Worm (Caenorhabditis elegans) whole organism, L1 larva: ENCODE measurements around the gene C52A10.3.

Source experiments
- C04F5.9 ChIP-seq: sonication (generic microtip); optimal IDR thresholded peaks from 2 replicates; lab custom pipeline; 2016; ENCODE audit warnings: missing genetic modification characterization, missing compliant biosample characterization
- alr-1 ChIP-seq: fragments of 200-800 bp; sonication (Bioruptor generic); optimal IDR thresholded peaks from 2 replicates; lab custom pipeline; 2018; ENCODE audit warnings: borderline replicate concordance, mild to moderate bottlenecking, missing genetic modification characterization, missing compliant biosample characterization
- ceh-82 ChIP-seq, 3 experiments: fragments of 150-350 bp in 1 of 3; sonication (generic microtip) in 2 of 3; optimal IDR thresholded peaks; 2 replicates each; lab custom pipeline; 2014 to 2017; ENCODE audit warnings: missing biosample characterization in 3 of 3, missing genetic modification characterization in 3 of 3
- ces-1 ChIP-seq: fragments of 150-350 bp; optimal IDR thresholded peaks from 2 replicates; lab custom pipeline; 2014; ENCODE audit warnings: missing biosample characterization, missing genetic modification reagents, missing genetic modification characterization
- dsc-1 ChIP-seq: sonication (generic microtip); optimal IDR thresholded peaks from 2 replicates; lab custom pipeline; 2016; ENCODE audit warnings: mild to moderate bottlenecking, missing genetic modification characterization, missing compliant biosample characterization
- efl-1 ChIP-seq, 4 experiments: fragments of 150-350 bp; optimal IDR thresholded peaks in 3 of 4; peaks in 1 of 4; 1 replicate in 1 of 4; 2 replicates in 3 of 4; lab custom pipeline; 2014; ENCODE audit warnings: missing biosample characterization in 2 of 4, missing genetic modification characterization in 2 of 4, missing genetic modification reagents in 2 of 4
- egl-27 ChIP-seq, 2 experiments: fragments of 150-350 bp in 1 of 2; sonication (generic microtip); optimal IDR thresholded peaks; 3 replicates each; lab custom pipeline; 2017 to 2018; ENCODE audit warnings: missing biosample characterization in 2 of 2, missing genetic modification characterization in 2 of 2, missing genetic modification reagents in 2 of 2
- elt-3 ChIP-seq, 6 experiments: fragments of 150-350 bp in 1 of 6; sonication (generic microtip); optimal IDR thresholded peaks; 2 replicates each; lab custom pipeline; 2017 to 2018; ENCODE audit warnings: missing biosample characterization in 6 of 6, missing genetic modification characterization in 6 of 6, inconsistent platforms in 1 of 6
- fkh-4 ChIP-seq: sonication (generic microtip); optimal IDR thresholded peaks from 2 replicates; lab custom pipeline; 2016; ENCODE audit warnings: missing compliant biosample characterization, missing genetic modification characterization, borderline replicate concordance
- fkh-8 ChIP-seq: sonication (generic microtip); optimal IDR thresholded peaks from 2 replicates; lab custom pipeline; 2016; ENCODE audit warnings: mild to moderate bottlenecking, missing genetic modification characterization, missing compliant biosample characterization
- hlh-4 ChIP-seq: sonication (generic microtip); optimal IDR thresholded peaks from 2 replicates; lab custom pipeline; 2016; ENCODE audit warnings: mild to moderate bottlenecking, missing genetic modification characterization, missing compliant biosample characterization
- irx-1 ChIP-seq: sonication (generic microtip); optimal IDR thresholded peaks from 2 replicates; lab custom pipeline; 2016; ENCODE audit warnings: missing genetic modification characterization, missing compliant biosample characterization
- lin-13 ChIP-seq: fragments of 150-350 bp; optimal IDR thresholded peaks from 2 replicates; lab custom pipeline; 2014; ENCODE audit warnings: missing biosample characterization, missing genetic modification reagents, missing genetic modification characterization
- lin-14 ChIP-seq: fragments of 200-800 bp; sonication (Bioruptor generic); optimal IDR thresholded peaks from 2 replicates; lab custom pipeline; 2018; ENCODE audit warnings: mild to moderate bottlenecking, missing genetic modification characterization, moderate library complexity, missing compliant biosample characterization
- lin-35 ChIP-seq, 2 experiments: fragments of 150-350 bp; optimal IDR thresholded peaks; 2 replicates each; lab custom pipeline; 2014; ENCODE audit warnings: missing biosample characterization in 2 of 2, missing genetic modification characterization in 2 of 2, missing genetic modification reagents in 2 of 2
- mab-9 ChIP-seq: fragments of 200-800 bp; sonication (Bioruptor generic); IDR thresholded peaks from 2 replicates; pipeline ENCODE4 v1.3.6; 2022; ENCODE audit warnings: missing genetic modification reagents, missing genetic modification characterization, missing compliant biosample characterization
- mep-1 ChIP-seq: fragments of 150-350 bp; optimal IDR thresholded peaks from 2 replicates; lab custom pipeline; 2014; ENCODE audit warnings: missing biosample characterization, missing genetic modification characterization
- nhr-11 ChIP-seq: fragments of 150-350 bp; optimal IDR thresholded peaks from 2 replicates; lab custom pipeline; 2014; ENCODE audit warnings: missing biosample characterization, missing genetic modification characterization
- nhr-12 ChIP-seq: sonication (generic microtip); optimal IDR thresholded peaks from 2 replicates; lab custom pipeline; 2017; ENCODE audit warnings: missing biosample characterization, missing genetic modification characterization
- nhr-237 ChIP-seq: fragments of 150-350 bp; optimal IDR thresholded peaks from 2 replicates; lab custom pipeline; 2014; ENCODE audit warnings: missing biosample characterization, missing genetic modification characterization
- nhr-71 ChIP-seq: sonication (generic microtip); optimal IDR thresholded peaks from 2 replicates; lab custom pipeline; 2016; ENCODE audit warnings: mild to moderate bottlenecking, missing genetic modification characterization, moderate library complexity, missing compliant biosample characterization
- nhr-77 ChIP-seq: fragments of 150-350 bp; optimal IDR thresholded peaks from 2 replicates; lab custom pipeline; 2014; ENCODE audit warnings: missing biosample characterization, missing genetic modification characterization
- nhr-84 ChIP-seq: sonication (generic microtip); optimal IDR thresholded peaks from 2 replicates; lab custom pipeline; 2017; ENCODE audit warnings: missing biosample characterization, missing genetic modification characterization
- nhr-90 ChIP-seq: sonication (generic microtip); optimal IDR thresholded peaks from 2 replicates; lab custom pipeline; 2016; ENCODE audit warnings: mild to moderate bottlenecking, missing genetic modification characterization, missing compliant biosample characterization; ENCODE audit not compliant: poor library complexity
- pax-3 ChIP-seq: fragments of 200-800 bp; sonication (Bioruptor generic); optimal IDR thresholded peaks from 2 replicates; lab custom pipeline; 2018; ENCODE audit warnings: mild to moderate bottlenecking, missing genetic modification characterization, moderate library complexity, missing compliant biosample characterization
- snpc-4 ChIP-seq: fragments of 150-350 bp; optimal IDR thresholded peaks from 2 replicates; lab custom pipeline; 2014; ENCODE audit warnings: missing biosample characterization, missing genetic modification characterization
- sptf-1 ChIP-seq: fragments of 150-350 bp; optimal IDR thresholded peaks from 2 replicates; lab custom pipeline; 2014; ENCODE audit warnings: missing biosample characterization, missing genetic modification characterization
- sup-37 ChIP-seq: fragments of 200-800 bp; sonication (Bioruptor generic); optimal IDR thresholded peaks from 2 replicates; lab custom pipeline; 2018; ENCODE audit warnings: mild to moderate bottlenecking, missing genetic modification characterization, missing compliant biosample characterization
- tbx-2 ChIP-seq: sonication (generic microtip); optimal IDR thresholded peaks from 2 replicates; lab custom pipeline; 2016; ENCODE audit warnings: missing genetic modification characterization, missing compliant biosample characterization
- unc-30 ChIP-seq: sonication (generic microtip); optimal IDR thresholded peaks from 2 replicates; lab custom pipeline; 2017; ENCODE audit warnings: missing biosample characterization, missing genetic modification characterization
- zag-1 ChIP-seq: fragments of 150-350 bp; optimal IDR thresholded peaks from 2 replicates; lab custom pipeline; 2014; ENCODE audit warnings: missing biosample characterization, missing genetic modification characterization
- zip-4 ChIP-seq: fragments of 200-800 bp; sonication (Bioruptor generic); optimal IDR thresholded peaks from 2 replicates; lab custom pipeline; 2018; ENCODE audit warnings: mild to moderate bottlenecking, missing genetic modification characterization, moderate library complexity, missing compliant biosample characterization

The C52A10.3 gene

DNA sequence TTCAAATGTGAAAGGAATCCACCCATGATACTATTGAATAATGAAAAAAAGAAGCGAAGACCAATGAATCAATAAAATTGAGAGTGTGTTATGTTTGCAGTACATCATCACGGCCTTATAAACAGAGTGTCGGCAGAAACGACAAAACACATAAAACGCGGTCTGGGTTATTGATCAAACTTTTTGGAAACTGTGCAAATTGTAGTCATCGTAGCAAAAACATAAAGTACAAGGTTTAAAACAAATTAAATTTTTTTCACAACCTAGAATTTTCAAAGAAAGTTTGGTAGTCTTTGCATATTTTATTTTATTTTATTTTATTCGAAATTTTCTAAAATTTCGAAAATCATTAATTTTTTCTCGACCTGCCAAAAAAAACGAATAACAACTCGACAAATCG lies 3.7 kb upstream of the C52A10.3 start, which contains the start of gene cest-35.1:
Gene cest-35.1, minus strand, starts transcription at position 101 of the 400 bp plus-strand sequence.
- no peak for TF ChIP-seq tbx-2

DNA sequence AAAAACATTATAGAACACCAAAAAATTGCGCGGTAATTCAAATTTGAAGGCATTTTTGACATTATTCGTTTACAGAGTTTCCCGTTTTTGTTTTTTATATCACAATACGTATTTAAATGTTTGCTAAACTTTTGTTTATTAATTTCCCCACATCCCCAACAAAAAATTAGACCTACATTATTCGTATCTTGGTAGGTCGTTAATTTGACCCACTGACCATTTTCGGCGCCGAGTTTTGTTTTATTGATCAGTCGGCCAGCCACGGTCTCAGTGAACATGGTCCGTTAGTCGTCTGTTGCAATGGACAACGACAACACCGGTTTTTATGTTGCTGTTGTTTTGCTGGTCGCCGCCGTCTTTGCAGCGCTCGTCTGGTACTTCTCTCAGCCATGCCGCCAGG lies 599 bp upstream of the C52A10.3 start, which contains the start of gene B0238.15:
Gene B0238.15, plus strand, starts transcription at position 301 of the 400 bp plus-strand sequence.
- no peak for TF ChIP-seq lin-14 (GFP tag; lab: Kevin White, UChicago)
- no peak for TF ChIP-seq efl-1 (optimal IDR thresholded peaks at IDR 0.05; lab: Kevin White, UChicago)
- TF ChIP-seq efl-1 (GFP tag; optimal IDR thresholded peaks at IDR 0.05 in 1 of 2; lab: Kevin White, UChicago), result peak in 1 of 2 experiments; percentile 48

DNA sequence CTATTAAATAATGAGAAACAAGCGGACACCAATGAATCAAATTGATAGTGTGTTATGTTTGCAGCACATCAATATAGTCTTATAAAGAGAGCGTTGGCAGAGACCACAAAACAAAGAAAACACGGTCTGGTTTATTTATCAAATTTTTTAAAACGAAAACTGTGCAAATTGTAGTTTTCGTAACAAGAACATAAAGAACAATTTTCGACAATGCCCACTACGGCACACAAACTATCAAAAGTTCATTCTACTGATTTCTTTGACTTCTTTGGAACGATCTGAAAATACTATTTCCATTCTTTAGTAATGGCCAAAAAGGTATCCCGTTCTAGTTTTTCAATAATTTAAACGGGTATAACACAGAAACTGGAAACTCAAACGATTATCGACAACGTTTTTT lies 2.2 kb downstream of the C52A10.3 start, which contains the start of gene cest-35.2:
Gene cest-35.2, minus strand, starts transcription at position 101 of the 400 bp plus-strand sequence.
- TF ChIP-seq fkh-4 (tag; lab: Kevin White, UChicago), result no peak
- no peak for TF ChIP-seq nhr-12 (tag; lab: Kevin White, UChicago)
- no peak for TF ChIP-seq snpc-4 (tag; lab: Kevin White, UChicago)
- no peak for TF ChIP-seq alr-1
- TF ChIP-seq lin-13, result no peak
- TF ChIP-seq C04F5.9 (tag; lab: Kevin White, UChicago), result no peak
- TF ChIP-seq egl-27 (tag; optimal IDR thresholded peaks at IDR 0.05; lab: Kevin White, UChicago), result no peak
- no peak for TF ChIP-seq hlh-4 (tag; lab: Kevin White, UChicago)
- TF ChIP-seq ceh-82 (tag; optimal IDR thresholded peaks at IDR 0.05; lab: Kevin White, UChicago), result no peak
- no peak for TF ChIP-seq nhr-71
- no peak for TF ChIP-seq unc-30 (tag; lab: Kevin White, UChicago)
- TF ChIP-seq fkh-8, result no peak
- no peak for TF ChIP-seq nhr-84 (tag; lab: Kevin White, UChicago)
- TF ChIP-seq mab-9 (GFP tag; lab: Robert Waterston, UW), result no peak
- TF ChIP-seq nhr-11, result no peak

DNA sequence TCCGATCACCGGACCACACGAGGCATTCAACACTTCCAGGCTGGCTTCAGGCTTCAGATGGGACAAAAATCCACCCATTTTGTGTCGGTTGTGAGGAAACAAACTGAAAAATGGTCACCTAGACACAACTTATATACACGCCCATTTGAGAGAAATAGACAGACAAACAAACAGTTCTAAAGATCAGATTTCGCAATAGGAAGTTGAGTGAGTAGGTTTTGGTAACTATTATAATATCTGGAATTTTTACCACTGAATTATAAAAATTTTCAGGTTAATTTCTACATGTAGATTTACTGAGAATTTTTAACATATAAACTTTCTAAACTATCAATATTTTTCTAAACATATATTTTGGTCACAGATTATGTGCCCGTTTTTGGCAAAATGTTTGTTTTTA lies 5.5 kb downstream of the C52A10.3 start, which contains the start of gene cest-32:
Gene cest-32, minus strand, starts transcription at position 115 of the 400 bp plus-strand sequence.
- peak in 1 of 2 experiments; percentile 7 for TF ChIP-seq lin-35 (GFP tag; optimal IDR thresholded peaks at IDR 0.05; lab: Kevin White, UChicago)
- no peak for TF ChIP-seq nhr-12 (tag; lab: Kevin White, UChicago)
- no peak for TF ChIP-seq zag-1 (tag; lab: Kevin White, UChicago)
- peak; percentile 25 for TF ChIP-seq nhr-71
- TF ChIP-seq sptf-1 (tag; lab: Kevin White, UChicago), result no peak
- peak; percentile 46 for TF ChIP-seq zip-4 (GFP tag; lab: Kevin White, UChicago)
- no peak for TF ChIP-seq nhr-237
- no peak for TF ChIP-seq efl-1 (optimal IDR thresholded peaks at IDR 0.05; lab: Kevin White, UChicago)
- TF ChIP-seq efl-1 (GFP tag; optimal IDR thresholded peaks at IDR 0.05 in 1 of 2; lab: Kevin White, UChicago), result no peak
- TF ChIP-seq sup-37 (GFP tag; lab: Kevin White, UChicago), result no peak
- no peak for TF ChIP-seq mab-9 (GFP tag; lab: Robert Waterston, UW)

DNA sequence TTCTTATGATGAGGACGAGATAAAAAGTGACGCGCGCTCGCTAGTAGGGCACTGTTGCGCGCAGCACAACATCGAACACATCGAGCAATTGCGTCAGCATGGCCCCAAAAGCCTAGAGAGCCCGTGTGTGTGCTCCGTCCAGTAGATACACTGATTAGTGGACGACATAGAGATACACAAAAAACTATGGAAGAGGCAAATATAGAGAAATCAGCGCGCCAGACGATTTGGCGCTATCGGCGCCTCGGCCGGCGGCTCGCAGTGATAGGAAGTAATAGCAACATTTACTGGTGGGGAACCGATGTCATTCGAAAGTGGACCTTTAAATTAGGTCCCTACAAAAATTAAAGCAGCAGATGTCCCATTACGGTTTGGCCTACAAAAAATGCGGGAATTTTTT lies 10.8 kb downstream of the C52A10.3 start:
- TF ChIP-seq tbx-2, result peak; percentile 44
- peak; percentile 72 for TF ChIP-seq nhr-77 (tag; lab: Kevin White, UChicago)
- TF ChIP-seq mep-1 (tag; lab: Kevin White, UChicago), result no peak
- TF ChIP-seq C04F5.9 (tag; lab: Kevin White, UChicago), result no peak
- TF ChIP-seq pax-3 (tag; lab: Kevin White, UChicago), result no peak
- TF ChIP-seq nhr-71, result peak; percentile 10
- TF ChIP-seq ces-1 (GFP tag; lab: Kevin White, UChicago), result no peak
- no peak for TF ChIP-seq irx-1 (tag; lab: Kevin White, UChicago)
- TF ChIP-seq elt-3 (tag; optimal IDR thresholded peaks at IDR 0.05; lab: Kevin White, UChicago), result no peak
- no peak for TF ChIP-seq nhr-90 (tag; lab: Kevin White, UChicago)
- no peak for TF ChIP-seq dsc-1
- peak; percentile 17 for TF ChIP-seq lin-14 (GFP tag; lab: Kevin White, UChicago)
